Worm (Caenorhabditis elegans) whole organism, L2 larva: ENCODE results near the gene nac-2.

Experiments
- ama-1 ChIP-seq: fragments of 150-350 bp; optimal IDR thresholded peaks from 2 replicates; lab custom pipeline; 2018; ENCODE audit warnings: inconsistent platforms
- unc-39 ChIP-seq: fragments of 150-350 bp; optimal IDR thresholded peaks from 2 replicates; lab custom pipeline; 2014; ENCODE audit warnings: missing biosample characterization, missing genetic modification characterization

- no peak for TF ChIP-seq ama-1 (lab: Kevin White, UChicago)
- TF ChIP-seq unc-39 = no peak
Observed at ce11 chrIII:9026951-9027350, 16.1 kb downstream of the nac-2 start, which contains the start of gene F59B2.13.
